Fruit fly (Drosophila melanogaster) whole organism, adult: Measurements from ENCODE around the gene CG17110.

Experiments
- CG11617 ChIP-seq: fragments of 200-800 bp; sonication (Bioruptor generic); optimal IDR thresholded peaks from 2 replicates; lab custom pipeline; 2017; ENCODE audit warnings: mild to moderate bottlenecking, missing biosample characterization, missing genetic modification reagents, missing genetic modification characterization
- CG12768 ChIP-seq: fragments of 200-800 bp; sonication (Bioruptor generic); optimal IDR thresholded peaks from 2 replicates; lab custom pipeline; 2017; ENCODE audit warnings: missing biosample characterization, missing genetic modification characterization, mild to moderate bottlenecking, moderate library complexity, missing genetic modification reagents
- CG14711 ChIP-seq: fragments of 200-800 bp; sonication (Bioruptor generic); optimal IDR thresholded peaks from 2 replicates; lab custom pipeline; 2018; ENCODE audit warnings: missing biosample characterization, mild to moderate bottlenecking, missing genetic modification characterization, moderate library complexity
- CG1620 ChIP-seq: fragments of 200-800 bp; sonication (Bioruptor generic); optimal IDR thresholded peaks from 2 replicates; lab custom pipeline; 2016; ENCODE audit warnings: missing biosample characterization, missing genetic modification characterization
- CG33017 ChIP-seq: fragments of 200-800 bp; sonication (Bioruptor generic); optimal IDR thresholded peaks from 2 replicates; lab custom pipeline; 2018; ENCODE audit warnings: missing biosample characterization, mild to moderate bottlenecking, missing genetic modification characterization, moderate library complexity
- CG5204 ChIP-seq: fragments of 200-800 bp; sonication (Bioruptor generic); optimal IDR thresholded peaks from 2 replicates; lab custom pipeline; 2016; ENCODE audit warnings: missing biosample characterization, missing genetic modification characterization
- CG7045 ChIP-seq: fragments of 200-800 bp; sonication (Bioruptor generic); optimal IDR thresholded peaks from 2 replicates; lab custom pipeline; 2017; ENCODE audit warnings: missing biosample characterization, mild to moderate bottlenecking, missing genetic modification characterization
- CG7101 ChIP-seq: fragments of 200-800 bp; sonication (Bioruptor generic); optimal IDR thresholded peaks from 2 replicates; lab custom pipeline; 2018; ENCODE audit warnings: missing biosample characterization, mild to moderate bottlenecking, missing genetic modification characterization, moderate library complexity
- Clk ChIP-seq: fragments of 200-800 bp; sonication (Bioruptor generic); optimal IDR thresholded peaks from 2 replicates; lab custom pipeline; 2017; ENCODE audit warnings: missing biosample characterization, missing genetic modification characterization
- Crg-1 ChIP-seq: fragments of 200-800 bp; sonication (Bioruptor generic); optimal IDR thresholded peaks from 2 replicates; lab custom pipeline; 2016; ENCODE audit warnings: missing biosample characterization, missing genetic modification characterization
- Hr96 ChIP-seq: fragments of 200-800 bp; sonication (Bioruptor generic); optimal IDR thresholded peaks from 2 replicates; lab custom pipeline; 2016; ENCODE audit warnings: missing biosample characterization, missing genetic modification characterization
- Mnt ChIP-seq: fragments of 200-800 bp; sonication (Bioruptor generic); optimal IDR thresholded peaks from 2 replicates; lab custom pipeline; 2016; ENCODE audit warnings: missing biosample characterization, mild to moderate bottlenecking, missing genetic modification characterization
- bab1 ChIP-seq: fragments of 200-800 bp; sonication (Bioruptor generic); optimal IDR thresholded peaks from 3 replicates; lab custom pipeline; 2019; ENCODE audit warnings: missing biosample characterization, mild to moderate bottlenecking, missing genetic modification characterization, moderate library complexity
- cic ChIP-seq: fragments of 200-800 bp; sonication (Bioruptor generic); optimal IDR thresholded peaks from 2 replicates; lab custom pipeline; 2017; ENCODE audit warnings: missing biosample characterization, mild to moderate bottlenecking, missing genetic modification characterization, moderate library complexity
- cnc ChIP-seq, 2 experiments: fragments of >200 bp; optimal IDR thresholded peaks; 2 replicates each; lab custom pipeline; 2017
- kay ChIP-seq: fragments of 200-800 bp; sonication (Bioruptor generic); peaks from one replicate; lab custom pipeline; 2016; ENCODE audit warnings: missing biosample characterization, missing genetic modification characterization, borderline replicate concordance
- ovo ChIP-seq: fragments of 200-800 bp; sonication (Bioruptor generic); optimal IDR thresholded peaks from 2 replicates; lab custom pipeline; 2016; ENCODE audit warnings: missing biosample characterization, missing genetic modification characterization
- pad ChIP-seq: fragments of 200-800 bp; sonication (Bioruptor generic); optimal IDR thresholded peaks from 3 replicates; lab custom pipeline; 2017; ENCODE audit warnings: missing biosample characterization, missing genetic modification characterization, mild to moderate bottlenecking, moderate library complexity, missing genetic modification reagents
- tj ChIP-seq: fragments of 200-800 bp; sonication (Bioruptor generic); optimal IDR thresholded peaks from 3 replicates; lab custom pipeline; 2017; ENCODE audit warnings: missing biosample characterization, mild to moderate bottlenecking, missing genetic modification characterization, moderate library complexity
- toe ChIP-seq: fragments of 200-800 bp; sonication (Bioruptor generic); optimal IDR thresholded peaks from 2 replicates; lab custom pipeline; 2016; ENCODE audit warnings: missing biosample characterization, missing genetic modification characterization

The CG17110 gene

DNA sequence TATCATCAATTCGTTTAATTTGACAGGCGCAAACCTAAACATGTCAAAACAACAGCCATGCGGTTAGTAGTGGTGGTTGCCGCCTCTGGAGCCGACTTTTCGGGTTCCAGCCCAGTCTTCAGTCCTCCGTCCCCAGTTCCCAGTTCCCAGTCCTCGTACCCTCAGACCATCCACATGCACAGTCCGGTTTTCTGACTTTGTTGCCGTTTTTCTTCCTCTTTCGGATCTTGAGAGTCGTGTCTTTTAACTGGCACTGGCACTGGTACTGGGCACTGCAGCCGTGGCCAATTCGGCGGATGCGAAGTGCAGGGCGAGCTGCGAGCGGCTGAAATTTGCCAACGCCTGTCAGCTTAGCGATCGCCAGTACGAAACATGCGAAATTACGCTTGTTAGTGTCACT lies 40.8 kb downstream of the CG17110 start:
- TF ChIP-seq Hr96 (GFP tag; lab: Kevin White, UChicago) (no peak), Mnt (GFP tag; lab: Kevin White, UChicago) (no peak), CG11617 (no peak), Clk (no peak), CG12768 (GFP tag; lab: Kevin White, UChicago) (no peak), Crg-1 (GFP tag; lab: Kevin White, UChicago) (no peak), ovo (no peak), kay (GFP tag; lab: Kevin White, UChicago) (no peak), bab1 (GFP tag; lab: Kevin White, UChicago) (no peak)

DNA sequence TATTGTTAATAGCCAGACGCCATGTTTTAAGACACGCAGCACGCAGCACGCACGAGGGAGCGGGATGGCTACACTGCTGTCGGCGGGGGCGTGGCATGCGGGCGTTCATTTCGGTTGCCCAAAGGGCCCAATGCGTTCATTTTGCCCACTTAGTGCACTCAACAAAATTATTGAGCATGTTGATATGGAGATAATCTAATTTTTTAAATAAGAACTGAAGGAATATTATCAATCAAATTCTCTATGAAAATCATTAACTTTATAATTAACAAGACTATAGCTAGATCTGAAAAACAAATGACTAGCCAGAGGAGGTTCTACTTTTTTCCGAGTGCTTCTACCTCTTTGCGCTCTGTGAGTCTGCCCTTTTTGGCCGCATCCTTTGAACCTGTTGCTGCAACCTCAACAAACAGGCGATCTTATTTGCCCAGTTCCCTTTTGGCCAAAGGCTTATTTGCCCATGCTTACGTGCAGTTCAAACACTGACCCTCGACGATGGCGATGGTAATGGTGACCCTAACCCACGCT lies 41.8 kb downstream of the CG17110 start:
- TF ChIP-seq Mnt (GFP tag; lab: Kevin White, UChicago) (no peak), Clk (no peak), CG5204 (GFP tag; lab: Kevin White, UChicago) (no peak)

DNA sequence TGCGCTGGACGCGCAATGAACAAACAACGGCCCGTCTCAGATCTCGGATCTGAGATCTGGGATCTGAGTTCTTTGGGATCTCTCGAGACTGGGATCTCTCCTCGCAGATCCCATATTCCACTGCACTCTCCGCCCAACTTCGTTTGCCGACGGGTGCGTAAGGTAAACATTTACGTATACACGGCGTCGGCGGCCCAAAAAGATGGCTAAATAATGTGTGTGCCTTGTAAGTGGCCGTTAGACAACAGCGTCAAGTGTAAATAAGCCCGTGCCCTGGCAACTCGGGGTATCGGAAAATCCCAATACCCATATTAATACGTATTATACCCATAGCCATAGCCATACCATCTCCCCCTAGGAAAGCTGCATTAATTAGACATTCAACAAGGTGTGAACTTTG lies 43.2 kb downstream of the CG17110 start:
- TF ChIP-seq CG14711 (tag; lab: Kevin White, UChicago) (no peak), pad (GFP tag; lab: Kevin White, UChicago) (no peak), tj (GFP tag; lab: Kevin White, UChicago) (no peak)

DNA sequence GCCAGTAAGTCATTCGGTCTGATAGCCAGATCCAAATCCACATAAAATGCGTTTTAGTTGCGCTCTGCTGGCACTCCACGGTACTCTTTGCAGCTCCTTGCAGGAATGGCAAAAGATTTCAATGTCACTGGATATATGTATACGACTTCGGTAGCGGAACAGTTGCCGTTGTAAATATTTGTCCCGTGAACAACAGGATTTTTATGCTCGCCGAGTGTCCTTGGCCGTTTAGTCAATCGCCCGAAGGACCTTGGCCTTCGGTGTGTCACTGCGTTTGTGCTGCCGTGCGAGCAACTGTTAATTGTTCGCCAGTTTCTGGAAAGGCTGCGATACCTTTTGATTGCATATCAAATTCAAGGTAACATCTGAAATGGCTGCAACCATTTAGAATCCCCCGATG lies 46.9 kb downstream of the CG17110 start:
- no peak for TF ChIP-seq cic (GFP tag; lab: Kevin White, UChicago)
- TF ChIP-seq CG7045 (GFP tag; lab: Kevin White, UChicago) = no peak
- TF ChIP-seq CG11617 = no peak
- TF ChIP-seq ovo = no peak
- TF ChIP-seq toe (GFP tag; lab: Kevin White, UChicago) = no peak
- TF ChIP-seq CG14711 (tag; lab: Kevin White, UChicago) = no peak
- no peak for TF ChIP-seq Mnt (GFP tag; lab: Kevin White, UChicago)
- TF ChIP-seq CG33017 = no peak
- TF ChIP-seq pad (GFP tag; lab: Kevin White, UChicago) = no peak

DNA sequence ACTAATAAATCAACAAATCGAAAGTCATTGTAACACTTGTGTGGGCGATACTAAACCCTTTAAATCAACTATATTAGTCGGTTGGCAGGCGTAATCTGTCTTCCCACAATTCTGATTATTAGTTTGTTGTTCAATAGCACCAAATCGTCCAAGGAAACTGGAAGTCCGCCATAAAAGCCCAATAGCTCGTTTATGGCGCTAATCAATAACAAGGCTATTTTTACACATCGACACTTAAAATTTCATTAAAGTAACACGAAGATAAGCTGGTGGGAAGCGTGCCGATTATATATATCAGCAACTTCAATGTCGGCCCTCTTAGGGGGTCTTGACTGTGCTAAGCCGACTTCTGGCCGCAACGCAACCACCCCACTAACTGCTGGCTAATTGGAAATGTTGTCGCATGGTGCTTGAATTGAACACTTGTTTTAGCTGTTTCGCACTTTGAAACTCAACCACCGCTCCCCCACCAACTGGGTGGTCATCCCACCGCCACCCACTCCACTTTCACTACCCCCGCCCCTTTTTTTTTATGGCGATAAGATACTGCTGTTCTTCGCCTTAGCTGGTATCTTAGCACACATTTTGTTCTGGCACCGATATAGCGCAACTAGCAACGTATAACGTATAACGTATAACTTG lies 47.6 kb downstream of the CG17110 start:
- TF ChIP-seq tj (GFP tag; lab: Kevin White, UChicago) = no peak
- peak; percentile 69 for TF ChIP-seq CG12768 (GFP tag; lab: Kevin White, UChicago)
- TF ChIP-seq CG7045 (GFP tag; lab: Kevin White, UChicago) = no peak
- TF ChIP-seq bab1 (GFP tag; lab: Kevin White, UChicago) = no peak
- TF ChIP-seq Clk = no peak
- no peak for TF ChIP-seq CG11617
- no peak for TF ChIP-seq Hr96 (GFP tag; lab: Kevin White, UChicago)
- TF ChIP-seq CG14711 (tag; lab: Kevin White, UChicago) = no peak
- no peak for TF ChIP-seq CG1620
- TF ChIP-seq cic (GFP tag; lab: Kevin White, UChicago) = peak; percentile 71
- TF ChIP-seq pad (GFP tag; lab: Kevin White, UChicago) = no peak
- TF ChIP-seq toe (GFP tag; lab: Kevin White, UChicago) = no peak
- TF ChIP-seq Mnt (GFP tag; lab: Kevin White, UChicago) = no peak

DNA sequence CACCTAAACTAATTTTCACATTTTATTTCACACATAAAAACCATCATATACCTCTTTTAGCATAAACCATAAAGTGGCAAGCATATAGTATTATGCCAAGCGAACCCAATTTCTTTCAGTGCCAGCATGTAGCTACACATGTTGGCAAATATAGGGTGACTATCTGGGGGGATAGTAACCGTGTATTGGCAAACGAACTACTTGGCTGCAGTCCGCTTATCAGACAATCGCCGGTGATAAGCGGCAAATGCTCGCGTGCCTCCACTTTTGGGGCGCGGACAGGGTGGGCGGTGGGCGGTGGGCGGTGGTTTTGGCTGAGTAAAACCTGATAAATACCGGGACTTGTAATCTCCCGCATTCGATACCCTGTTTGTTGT lies 48.1 kb downstream of the CG17110 start:
- TF ChIP-seq Clk (peak; percentile 15), tj (GFP tag; lab: Kevin White, UChicago) (no peak), cic (GFP tag; lab: Kevin White, UChicago) (no peak), pad (GFP tag; lab: Kevin White, UChicago) (peak; percentile 5), bab1 (GFP tag; lab: Kevin White, UChicago) (no peak), kay (GFP tag; lab: Kevin White, UChicago) (no peak), toe (GFP tag; lab: Kevin White, UChicago) (peak; percentile 14), Crg-1 (GFP tag; lab: Kevin White, UChicago) (no peak), CG14711 (tag; lab: Kevin White, UChicago) (no peak), Mnt (GFP tag; lab: Kevin White, UChicago) (peak; percentile 28), cnc (optimal IDR thresholded peaks at IDR 0.05; lab: Kevin White, UChicago) (no peak), CG1620 (no peak), Hr96 (GFP tag; lab: Kevin White, UChicago) (peak; percentile 1), CG11617 (peak; percentile 53), CG33017 (no peak), ovo (no peak), CG5204 (GFP tag; lab: Kevin White, UChicago) (no peak), CG12768 (GFP tag; lab: Kevin White, UChicago) (peak; percentile 41), CG7045 (GFP tag; lab: Kevin White, UChicago) (peak; percentile 37), CG7101 (peak; percentile 11)

DNA sequence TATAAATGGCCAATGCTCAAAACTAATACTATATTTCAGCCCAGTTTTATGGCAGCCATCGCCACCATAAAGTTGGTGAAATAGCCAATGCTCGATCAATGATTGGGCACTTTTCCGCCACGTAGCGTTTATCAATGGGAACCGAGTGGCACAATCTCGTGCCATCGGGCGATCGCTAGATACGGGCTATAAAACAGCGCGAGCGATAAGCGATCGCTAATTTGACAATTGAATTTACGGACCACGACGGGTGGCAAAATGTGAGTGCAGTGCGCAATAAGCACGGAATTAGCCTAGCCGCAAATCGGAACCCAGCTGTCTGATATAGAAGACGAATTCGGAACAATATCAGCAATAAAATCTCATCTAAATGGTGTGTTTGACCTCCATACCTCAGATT lies 48.8 kb downstream of the CG17110 start:
- peak; percentile 11 to 52 for TF ChIP-seq cnc (optimal IDR thresholded peaks at IDR 0.05; lab: Kevin White, UChicago)
- no peak for TF ChIP-seq bab1 (GFP tag; lab: Kevin White, UChicago)
